Fruit fly (Drosophila melanogaster) whole organism: Measurements from ENCODE around the gene sNPF-R.

Experiments used
- CG8478 ChIP-seq: fragments of >200 bp; optimal IDR thresholded peaks from 2 replicates; lab custom pipeline; 2018; ENCODE audit warnings: inconsistent platforms
- Dll ChIP-seq: fragments of >200 bp; optimal IDR thresholded peaks from 2 replicates; lab custom pipeline; 2017
- EcR ChIP-seq, 2 experiments: fragments of >200 bp; optimal IDR thresholded peaks; 2 replicates each; lab custom pipeline; 2017; ENCODE audit warnings: missing biosample characterization in 2 of 2, missing genetic modification characterization in 2 of 2, missing genetic modification reagents in 2 of 2
- pan ChIP-seq: fragments of >200 bp; optimal IDR thresholded peaks from 2 replicates; lab custom pipeline; 2017
- psq ChIP-seq: fragments of >200 bp; optimal IDR thresholded peaks from 2 replicates; lab custom pipeline; 2017
- usp ChIP-seq: fragments of >200 bp; optimal IDR thresholded peaks from 2 replicates; lab custom pipeline; 2017; ENCODE audit warnings: missing biosample characterization, missing genetic modification characterization, mixed read lengths

sNPF-R gene

dm6 chr3L:20088755-20089334 lies at the start of gene sNPF-R:
Gene sNPF-R, minus strand, starts transcription at chr3L:20089007.
- TF ChIP-seq pan, result no peak
- no peak for TF ChIP-seq EcR (GFP tag; optimal IDR thresholded peaks at IDR 0.05; lab: Kevin White, UChicago)
- TF ChIP-seq Dll, result no peak
- no peak for TF ChIP-seq psq
- no peak for TF ChIP-seq CG8478 (lab: Kevin White, UChicago)
- TF ChIP-seq usp (GFP tag; lab: Kevin White, UChicago), result no peak

DNA sequence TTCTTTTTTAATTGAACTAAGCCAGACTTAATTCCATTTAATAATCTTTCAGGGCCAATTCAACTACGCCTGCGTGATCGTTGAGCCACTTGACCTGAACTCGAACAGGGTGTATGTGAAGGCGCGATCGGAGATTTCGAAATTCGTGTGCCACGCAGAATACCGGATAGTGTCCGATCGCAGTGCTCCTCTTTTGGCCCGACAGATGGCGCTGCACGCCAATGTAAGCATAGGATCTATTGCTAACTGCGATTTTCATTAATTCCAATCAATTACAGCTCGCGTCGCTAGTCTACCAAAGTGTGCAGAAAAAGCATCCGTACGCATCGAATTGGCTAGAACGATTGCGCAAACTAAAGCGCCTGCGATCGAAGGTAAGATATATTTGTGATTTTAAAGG lies 49.5 kb upstream of the sNPF-R start:
- no peak for TF ChIP-seq psq
- TF ChIP-seq CG8478 (lab: Kevin White, UChicago), result no peak

DNA sequence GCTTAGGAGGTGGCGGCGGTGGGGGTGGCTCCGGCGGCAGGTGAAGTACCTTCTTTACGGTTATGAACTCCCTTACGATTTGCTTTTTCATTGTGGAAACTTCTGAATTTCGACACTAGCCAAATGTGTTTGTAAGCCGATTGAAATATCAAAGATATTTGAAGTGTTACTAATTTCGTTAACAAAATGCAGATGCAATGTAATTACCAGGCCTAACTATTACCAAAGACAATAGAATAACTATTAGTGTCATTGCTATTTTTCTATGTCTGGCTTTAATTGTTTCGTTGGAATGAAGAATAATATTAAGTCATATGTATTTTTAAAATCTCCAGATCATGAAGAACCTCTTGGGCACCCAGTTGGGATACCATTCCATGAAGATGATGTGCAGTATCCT lies 44.4 kb upstream of the sNPF-R start, which contains the start of gene CG7335:
TSS of gene CG7335 (minus strand) at position 101 of the 400 bp plus-strand sequence.
- TF ChIP-seq EcR (GFP tag; optimal IDR thresholded peaks at IDR 0.05; lab: Kevin White, UChicago), result no peak
- no peak for TF ChIP-seq pan
- TF ChIP-seq psq, result no peak
- TF ChIP-seq usp (GFP tag; lab: Kevin White, UChicago), result no peak
- TF ChIP-seq Dll, result no peak
- no peak for TF ChIP-seq CG8478 (lab: Kevin White, UChicago)

DNA sequence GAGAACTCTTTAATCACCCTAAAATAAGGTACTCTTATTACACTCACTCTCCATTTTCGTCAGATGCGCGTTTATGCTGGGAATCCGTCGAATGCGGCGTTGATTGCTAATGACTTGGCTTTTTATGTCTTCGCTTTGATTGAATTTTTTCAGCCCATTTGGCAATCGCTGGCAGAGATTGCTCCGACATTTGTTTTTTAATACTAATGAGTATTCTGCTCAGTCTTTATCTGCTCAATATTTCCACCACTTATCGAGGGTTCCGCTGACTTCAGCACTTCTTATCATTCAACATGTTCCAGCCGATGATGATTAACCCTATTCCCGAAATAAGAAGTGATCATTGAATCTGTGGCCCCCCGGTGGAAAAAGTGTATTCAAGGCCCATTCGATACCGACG lies 42.8 kb upstream of the sNPF-R start, which contains the start of gene obst-J:
TSS of gene obst-J (minus strand) at position 101 of the 400 bp plus-strand sequence.
- no peak for TF ChIP-seq pan
- TF ChIP-seq EcR (GFP tag; optimal IDR thresholded peaks at IDR 0.05; lab: Kevin White, UChicago), result no peak
- TF ChIP-seq psq, result no peak
- TF ChIP-seq CG8478 (lab: Kevin White, UChicago), result no peak

- TF ChIP-seq Dll, result no peak
- no peak for TF ChIP-seq EcR (GFP tag; optimal IDR thresholded peaks at IDR 0.05; lab: Kevin White, UChicago)
- no peak for TF ChIP-seq psq
- TF ChIP-seq usp (GFP tag; lab: Kevin White, UChicago), result no peak
- TF ChIP-seq pan, result no peak
- no peak for TF ChIP-seq CG8478 (lab: Kevin White, UChicago)
Observed at dm6 chr3L:20129032-20129431, 40.2 kb upstream of the sNPF-R start, which contains the start of gene gig. Gene gig, plus strand, starts transcription at chr3L:20129181.

DNA sequence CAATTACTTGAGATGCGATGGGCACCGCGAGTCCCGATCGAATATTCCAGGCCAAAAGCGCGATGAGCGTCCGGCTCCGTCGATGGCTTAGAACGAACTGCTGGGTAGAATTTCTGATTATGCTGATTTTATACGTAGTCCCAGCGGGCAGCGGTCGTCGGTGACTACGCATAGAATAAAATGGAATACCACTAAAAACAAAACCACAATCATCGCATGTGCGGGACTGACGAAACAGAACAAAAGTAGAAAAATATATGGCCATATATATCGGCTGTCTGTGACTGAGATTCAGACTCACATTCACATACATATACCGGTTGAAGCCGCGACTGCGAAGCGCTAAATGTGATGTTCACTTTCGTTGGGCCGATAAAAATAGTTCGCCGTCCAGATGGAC lies 38.5 kb upstream of the sNPF-R start, which contains the start of gene CG7365:
TSS of gene CG7365 (minus strand) at position 101 of the 400 bp plus-strand sequence.
- no peak for TF ChIP-seq Dll
- TF ChIP-seq EcR (GFP tag; optimal IDR thresholded peaks at IDR 0.05; lab: Kevin White, UChicago), result no peak
- TF ChIP-seq CG8478 (lab: Kevin White, UChicago), result no peak
- no peak for TF ChIP-seq psq

DNA sequence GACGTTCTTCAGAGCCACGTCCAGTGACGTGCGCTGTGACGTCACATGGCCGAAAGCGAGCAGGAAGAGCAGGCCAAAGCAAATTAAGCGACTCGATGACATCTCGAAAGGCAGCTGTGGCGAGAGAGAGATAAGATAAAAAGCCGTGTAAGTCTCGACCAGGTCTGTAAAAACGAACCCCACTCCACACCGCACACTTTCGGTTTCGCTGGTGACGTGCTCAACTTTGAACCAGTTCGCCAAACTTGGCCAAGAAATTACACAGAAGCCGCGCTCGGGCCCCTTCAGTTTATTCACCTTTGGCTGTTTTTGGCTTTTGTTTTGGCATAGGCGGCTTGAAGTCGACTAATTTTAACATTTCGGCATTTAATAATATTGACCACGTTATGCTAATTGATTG lies 37.3 kb upstream of the sNPF-R start:
- TF ChIP-seq usp (GFP tag; lab: Kevin White, UChicago) (no peak), EcR (GFP tag; optimal IDR thresholded peaks at IDR 0.05; lab: Kevin White, UChicago) (no peak), Dll (no peak), psq (no peak), CG8478 (lab: Kevin White, UChicago) (no peak), pan (no peak)

- TF ChIP-seq psq (no peak), CG8478 (lab: Kevin White, UChicago) (no peak), Dll (no peak), pan (no peak), EcR (GFP tag; optimal IDR thresholded peaks at IDR 0.05; lab: Kevin White, UChicago) (no peak), usp (GFP tag; lab: Kevin White, UChicago) (no peak)
Observed at dm6 chr3L:20123038-20123437, 34.2 kb upstream of the sNPF-R start.

DNA sequence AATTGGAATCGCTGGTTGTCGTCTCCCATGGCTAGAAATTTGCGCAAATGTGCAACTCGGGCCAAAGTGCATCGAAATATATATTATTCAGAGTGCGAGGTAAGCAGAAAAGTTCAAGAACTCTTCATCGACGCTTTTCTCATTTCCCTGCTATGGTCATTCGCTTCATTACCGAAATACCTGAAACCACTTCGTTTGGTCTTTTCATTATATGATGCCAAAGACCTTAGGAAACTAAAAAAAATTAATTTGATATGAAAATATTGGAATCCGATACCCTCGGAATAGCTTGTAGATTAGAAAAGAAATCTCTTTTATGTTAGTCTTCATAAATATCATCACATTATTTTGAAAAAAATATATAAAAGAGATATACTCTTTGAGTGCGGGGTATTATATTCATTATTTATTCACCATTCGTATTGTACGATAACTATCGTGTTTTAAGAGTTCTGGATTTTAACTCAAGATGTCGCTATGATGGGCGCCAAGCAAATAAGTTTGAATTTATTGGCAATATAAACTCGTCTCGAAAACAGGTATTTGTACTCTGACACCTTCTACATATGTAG lies 24.1 kb upstream of the sNPF-R start, which contains the start of gene CG14187:
TSS of gene CG14187 (minus strand) at position 51 of the 572 bp plus-strand sequence.
- TF ChIP-seq CG8478 (lab: Kevin White, UChicago) (no peak), EcR (GFP tag; optimal IDR thresholded peaks at IDR 0.05; lab: Kevin White, UChicago) (no peak), pan (no peak), Dll (no peak), usp (GFP tag; lab: Kevin White, UChicago) (no peak), psq (no peak)

DNA sequence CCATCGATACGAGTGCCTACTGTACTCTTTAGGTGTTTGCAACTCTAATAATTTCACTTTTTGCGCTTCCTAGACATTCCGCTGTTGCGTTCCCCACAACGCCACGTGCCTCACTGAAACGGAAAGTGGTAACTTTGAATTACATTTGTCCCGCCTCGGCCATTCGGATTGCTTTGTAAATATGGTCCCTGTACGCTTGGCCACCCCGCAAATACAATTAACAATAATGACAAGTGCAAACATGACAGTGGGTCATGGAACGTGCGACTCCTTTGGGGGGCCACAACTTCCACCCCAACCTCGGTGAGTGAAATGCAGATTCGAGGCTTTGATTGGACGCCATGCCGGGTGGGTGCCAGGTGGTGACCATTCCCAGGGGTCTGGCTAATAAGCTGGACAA lies 22.6 kb upstream of the sNPF-R start, which contains the start of gene Ir76b:
TSS of gene Ir76b (minus strand) at position 101 of the 400 bp plus-strand sequence.
- TF ChIP-seq psq (no peak), CG8478 (lab: Kevin White, UChicago) (no peak), pan (no peak), usp (GFP tag; lab: Kevin White, UChicago) (no peak), Dll (no peak), EcR (GFP tag; optimal IDR thresholded peaks at IDR 0.05; lab: Kevin White, UChicago) (no peak)

dm6 chr3L:20105794-20106193 lies 17.0 kb upstream of the sNPF-R start, which contains the start of gene CG14185:
Gene CG14185, plus strand, starts transcription at chr3L:20106094.
- no peak for TF ChIP-seq usp (GFP tag; lab: Kevin White, UChicago)
- no peak for TF ChIP-seq CG8478 (lab: Kevin White, UChicago)
- TF ChIP-seq EcR (GFP tag; optimal IDR thresholded peaks at IDR 0.05; lab: Kevin White, UChicago), result no peak
- no peak for TF ChIP-seq pan
- no peak for TF ChIP-seq psq
- TF ChIP-seq Dll, result no peak

DNA sequence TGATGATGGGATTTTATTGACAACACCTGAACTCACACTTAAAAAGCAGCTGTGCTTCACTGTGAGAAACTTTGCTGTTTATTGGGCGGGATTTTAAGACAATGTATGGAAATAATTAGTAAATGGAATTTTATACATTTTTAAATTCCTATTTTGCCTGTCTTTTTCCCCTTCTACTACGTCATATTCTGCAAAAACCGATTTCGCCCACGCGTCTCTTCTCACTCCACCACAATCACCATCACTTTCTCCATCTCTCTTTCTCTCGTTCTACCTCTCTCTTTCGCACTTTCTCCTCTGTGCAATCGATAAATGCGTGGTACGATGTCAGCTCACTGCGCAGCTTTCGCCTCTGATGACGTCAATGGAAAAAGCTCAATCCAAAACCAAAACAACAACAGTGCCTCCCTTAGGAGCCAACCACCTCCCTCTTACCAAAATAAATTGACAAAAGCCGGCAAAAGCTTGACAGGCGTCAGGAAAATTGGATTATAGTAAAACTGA lies 15.8 kb upstream of the sNPF-R start:
- TF ChIP-seq usp (GFP tag; lab: Kevin White, UChicago), result no peak
- no peak for TF ChIP-seq EcR (GFP tag; optimal IDR thresholded peaks at IDR 0.05; lab: Kevin White, UChicago)
- no peak for TF ChIP-seq CG8478 (lab: Kevin White, UChicago)
- TF ChIP-seq psq, result no peak
- no peak for TF ChIP-seq Dll
- TF ChIP-seq pan, result no peak
